Fruit fly (Drosophila melanogaster): Measurements from ENCODE around the gene CG15141.

The CG15141 gene

DNA sequence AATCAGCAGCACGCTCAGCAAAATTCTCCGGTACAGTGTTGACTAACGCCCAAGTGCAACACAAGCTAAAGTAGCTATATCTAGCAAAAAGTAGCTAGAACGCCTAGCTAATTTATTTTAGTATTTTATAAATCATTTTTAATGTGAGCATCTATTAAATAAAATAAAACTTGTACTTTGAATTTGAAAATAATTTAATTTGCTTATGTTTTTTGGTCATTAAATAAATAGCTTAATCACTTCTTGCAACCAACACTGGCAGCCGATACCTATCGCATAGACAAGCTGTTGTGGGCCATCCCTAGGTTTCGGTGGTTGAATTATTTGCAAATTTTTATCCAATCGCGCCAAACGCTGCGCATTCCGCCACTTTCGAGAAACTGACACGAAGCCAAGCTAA is at the start of gene CG15141, which contains the start of gene Polr2J:
CG15141 (plus strand) TSS at position 284 of the 400 bp plus-strand sequence.
Polr2J (minus strand) TSS at position 49 of the 400 bp plus-strand sequence.
- no peak for TF ChIP-seq noc (tag; optimal IDR thresholded peaks at IDR 0.05)

dm6 chr2L:17363196-17363595 is 47.2 kb upstream of the CG15141 start, which contains the start of gene CG31804:
TSS of gene CG31804 (plus strand) at chr2L:17363496.
- no peak for TF ChIP-seq noc (tag; optimal IDR thresholded peaks at IDR 0.05)

DNA sequence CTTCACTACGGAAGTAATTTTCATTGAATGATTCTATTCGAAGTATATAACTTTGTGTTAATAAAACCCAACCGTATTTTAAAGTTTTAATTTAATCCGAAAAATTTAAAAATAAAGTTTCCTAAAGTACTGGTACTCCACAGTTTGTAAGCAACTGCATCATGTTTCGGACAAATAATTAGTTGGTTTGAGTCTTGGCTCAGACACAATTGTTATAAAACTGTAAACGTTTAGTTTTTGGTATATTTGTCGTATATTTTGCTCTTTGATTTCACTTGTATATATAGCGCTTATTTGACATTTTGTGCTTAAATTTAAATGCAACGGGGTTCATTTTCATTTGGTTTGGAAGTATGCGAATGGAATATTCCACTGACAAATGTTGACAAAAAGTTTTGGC is 41.9 kb upstream of the CG15141 start:
- TF ChIP-seq noc (tag; optimal IDR thresholded peaks at IDR 0.05): no peak

DNA sequence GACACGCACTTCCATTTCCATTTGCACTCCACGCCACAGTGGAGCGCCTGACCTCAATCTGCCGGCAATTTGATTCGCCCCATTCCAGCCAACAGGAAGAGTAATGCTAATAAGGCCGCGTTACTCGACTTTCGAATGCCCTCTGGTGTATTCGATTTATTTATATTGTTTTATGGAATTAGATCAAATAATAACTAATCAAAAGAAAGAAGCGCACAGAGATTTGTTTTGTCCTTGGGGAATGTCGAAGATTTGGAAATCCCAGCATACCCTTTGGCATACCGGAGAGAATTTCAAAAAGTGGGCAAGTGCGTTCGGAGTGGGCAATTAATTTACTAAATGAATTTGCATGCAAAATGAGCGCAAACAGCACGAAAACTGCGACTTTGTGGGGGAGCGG is 35.6 kb upstream of the CG15141 start:
- TF ChIP-seq noc (tag; optimal IDR thresholded peaks at IDR 0.05): no peak

DNA sequence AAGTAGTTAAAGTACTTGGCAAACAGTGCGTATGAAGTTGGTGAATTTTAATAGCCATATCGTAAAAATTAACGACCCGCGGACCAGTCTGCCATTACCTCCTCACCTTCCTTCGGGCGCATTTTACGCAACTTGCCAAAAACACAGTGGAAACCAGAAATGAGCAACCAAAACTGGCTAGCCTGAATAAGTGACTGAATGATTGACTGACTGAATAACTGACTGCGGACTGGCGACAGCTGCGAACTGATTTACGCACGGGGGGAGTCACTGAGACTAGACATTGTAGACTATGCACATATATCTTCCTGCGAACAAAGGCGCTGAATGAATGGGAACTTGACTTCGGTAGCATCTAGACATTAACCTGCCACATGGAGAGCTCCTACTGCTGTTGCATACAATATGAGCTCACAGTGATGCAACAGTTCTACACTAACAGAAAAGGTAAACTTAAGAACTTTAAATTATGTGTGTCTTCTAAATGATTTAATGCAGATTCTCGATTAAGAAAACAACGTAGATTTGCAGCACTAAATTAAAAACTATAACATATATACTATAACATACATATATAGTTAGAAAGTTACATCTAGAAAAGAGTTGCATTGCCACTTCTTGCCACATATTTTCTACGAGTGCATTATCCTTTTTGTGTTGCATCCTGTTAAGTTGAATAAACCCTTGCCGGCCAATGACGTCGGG is 34.3 kb upstream of the CG15141 start:
- TF ChIP-seq noc (tag; optimal IDR thresholded peaks at IDR 0.05): no peak

DNA sequence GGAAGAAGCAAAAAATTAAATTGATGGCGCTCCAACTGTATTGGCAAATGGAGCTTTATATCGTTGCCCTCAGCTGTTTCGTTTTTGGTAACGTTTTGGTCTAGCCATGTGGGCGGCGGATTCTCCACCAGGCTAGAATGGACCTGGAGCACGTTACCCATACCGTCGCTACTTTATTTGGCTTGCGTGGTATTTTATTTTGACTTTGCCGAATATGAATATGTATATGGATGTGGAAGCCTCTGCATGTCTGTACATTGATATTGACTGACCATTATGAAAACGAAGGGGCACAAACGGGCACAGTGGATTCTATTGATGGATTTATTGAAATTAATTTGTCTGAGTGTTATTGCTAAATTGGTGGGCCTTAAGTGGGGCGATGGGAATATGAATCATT is 32.6 kb upstream of the CG15141 start:
- no peak for TF ChIP-seq noc (tag; optimal IDR thresholded peaks at IDR 0.05)

dm6 chr2L:17378767-17379301 is 31.6 kb upstream of the CG15141 start:
- peak; percentile 91 for TF ChIP-seq noc (tag; optimal IDR thresholded peaks at IDR 0.05)

DNA sequence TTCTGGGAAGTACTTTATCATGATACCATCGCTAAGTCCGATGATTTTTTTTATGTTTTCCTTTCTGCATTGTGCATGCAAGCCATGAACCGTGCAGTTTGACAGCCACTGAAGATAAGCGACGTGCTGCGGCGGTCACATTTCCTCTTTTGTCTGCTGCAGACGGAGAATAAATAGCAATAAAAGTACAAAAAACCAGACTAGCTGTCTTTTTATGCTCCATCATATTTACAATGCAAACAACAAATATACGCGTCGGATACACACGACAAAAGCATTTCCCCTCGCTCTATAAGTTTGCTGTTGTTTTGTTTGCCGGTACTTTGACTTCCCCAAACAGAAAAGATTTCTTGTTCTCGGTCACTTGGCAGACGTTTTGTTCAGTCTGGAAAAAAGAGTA is 30.6 kb upstream of the CG15141 start:
- no peak for TF ChIP-seq noc (tag; optimal IDR thresholded peaks at IDR 0.05)

- no peak for TF ChIP-seq noc (tag; optimal IDR thresholded peaks at IDR 0.05)
Observed at dm6 chr2L:17380508-17380907, 29.9 kb upstream of the CG15141 start.

DNA sequence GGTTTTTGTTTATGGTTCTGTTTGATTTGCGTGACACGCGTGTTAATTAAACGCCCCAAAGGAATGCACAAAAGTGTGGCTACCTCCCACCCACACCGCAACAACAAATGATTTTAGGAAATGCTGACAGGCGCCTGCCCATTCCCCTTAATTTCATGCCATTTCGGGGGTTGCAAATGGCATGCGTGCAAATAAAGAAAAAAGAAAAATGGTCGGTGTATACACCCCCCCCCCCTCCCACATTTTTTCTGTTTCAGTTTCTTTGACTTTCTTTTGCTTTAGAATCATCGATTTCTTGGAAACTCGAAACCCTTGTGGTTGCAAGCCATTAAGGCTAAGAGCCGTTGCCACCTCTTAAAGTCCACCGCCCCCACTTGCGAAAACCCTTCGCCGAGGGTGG is 29.4 kb upstream of the CG15141 start:
- no peak for TF ChIP-seq noc (tag; optimal IDR thresholded peaks at IDR 0.05)

dm6 chr2L:17381616-17382015 is 28.8 kb upstream of the CG15141 start:
- no peak for TF ChIP-seq noc (tag; optimal IDR thresholded peaks at IDR 0.05)

DNA sequence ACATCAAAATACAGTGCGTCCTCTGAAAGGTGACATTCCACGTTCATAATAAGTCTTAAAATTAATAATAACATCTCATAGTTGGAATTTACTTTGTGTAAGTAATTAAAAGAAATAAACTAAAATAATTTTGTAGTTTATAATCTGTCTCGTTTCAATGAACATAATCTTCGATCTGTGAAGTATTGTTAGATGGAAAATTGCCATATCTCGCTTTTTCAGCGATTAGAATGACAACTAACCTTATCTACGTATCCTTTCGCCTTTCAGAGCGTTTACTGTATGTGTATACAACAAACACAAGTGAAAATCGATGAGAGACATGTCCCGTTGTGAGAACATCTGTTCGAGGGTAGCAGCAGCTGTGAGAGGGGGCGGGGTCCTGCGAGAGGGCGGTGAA is 28.1 kb upstream of the CG15141 start:
- peak; percentile 82 for TF ChIP-seq noc (tag; optimal IDR thresholded peaks at IDR 0.05)

DNA sequence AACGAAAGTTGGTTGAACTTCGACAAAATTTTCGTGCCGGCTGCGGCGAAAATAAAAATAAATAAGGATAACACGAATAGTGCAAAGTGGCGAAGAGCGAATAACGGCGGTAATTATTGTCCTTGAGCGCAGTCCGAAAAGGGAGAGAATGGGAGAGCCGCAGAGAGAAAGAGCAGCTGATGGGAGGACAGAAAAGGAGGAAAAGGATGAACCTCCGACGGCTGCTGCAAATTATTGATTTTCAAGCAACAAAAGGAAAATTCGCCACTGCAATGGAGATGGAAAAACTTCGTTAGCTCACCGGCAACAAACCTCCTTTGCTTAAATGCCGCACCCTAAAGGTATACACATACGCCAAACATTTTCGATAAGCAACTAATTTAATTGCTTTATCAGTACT is 27.7 kb upstream of the CG15141 start:
- TF ChIP-seq noc (tag; optimal IDR thresholded peaks at IDR 0.05): no peak

DNA sequence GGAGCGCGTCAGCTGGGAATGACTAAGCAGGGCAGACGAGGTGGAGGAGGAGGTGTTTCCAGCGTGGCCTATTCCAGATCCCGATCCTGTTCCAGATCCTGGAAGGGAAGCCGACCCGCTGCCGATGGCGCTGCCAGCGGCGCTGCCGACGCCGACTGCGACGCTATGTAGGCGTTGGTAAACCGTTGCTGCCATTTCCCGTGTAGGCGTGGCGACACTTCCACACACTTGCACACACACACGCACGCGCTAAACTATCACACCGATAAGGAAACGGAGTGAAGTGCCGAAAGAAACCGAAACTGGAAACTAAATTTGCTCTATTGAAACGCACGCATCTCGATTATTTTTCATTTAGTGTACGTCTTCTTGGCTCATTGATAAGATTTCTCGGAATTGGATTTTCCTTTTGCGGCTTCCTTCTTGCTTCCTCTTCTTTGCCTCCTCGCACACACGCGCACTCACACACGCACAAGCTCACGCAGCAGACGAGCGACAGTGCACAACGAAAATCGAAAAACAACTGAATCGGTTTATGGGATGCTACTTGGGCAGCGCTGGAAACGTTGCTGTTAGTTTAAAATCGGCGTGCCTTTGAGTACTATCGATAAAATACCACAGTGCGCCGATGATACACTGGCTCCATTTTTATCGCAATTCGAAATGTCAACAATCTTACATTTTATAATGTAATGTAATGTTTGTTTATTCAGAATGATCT is 26.7 kb upstream of the CG15141 start, which contains the start of gene Lrch:
Lrch (minus strand) TSS at position 528 of the 721 bp plus-strand sequence.
- TF ChIP-seq noc (tag; optimal IDR thresholded peaks at IDR 0.05): peak; percentile 47

dm6 chr2L:17384331-17385220 is 25.9 kb upstream of the CG15141 start, which contains the start of gene CLIP-190:
TSS of gene CLIP-190 (plus strand) at chr2L:17384700.
- no peak for TF ChIP-seq noc (tag; optimal IDR thresholded peaks at IDR 0.05)

- no peak for TF ChIP-seq noc (tag; optimal IDR thresholded peaks at IDR 0.05)
Observed at dm6 chr2L:17385221-17385529, 25.3 kb upstream of the CG15141 start.
